Fruit fly (Drosophila melanogaster) S2 (cell line): Measurements from ENCODE around the gene Or71a.

Source experiments
- CG8478 ChIP-seq: fragments of >200 bp; optimal IDR thresholded peaks from 2 replicates; lab custom pipeline; 2018
- CTCF ChIP-seq, 2 experiments: fragments of >200 bp; optimal IDR thresholded peaks; 2 replicates each; lab custom pipeline; 2018

DNA sequence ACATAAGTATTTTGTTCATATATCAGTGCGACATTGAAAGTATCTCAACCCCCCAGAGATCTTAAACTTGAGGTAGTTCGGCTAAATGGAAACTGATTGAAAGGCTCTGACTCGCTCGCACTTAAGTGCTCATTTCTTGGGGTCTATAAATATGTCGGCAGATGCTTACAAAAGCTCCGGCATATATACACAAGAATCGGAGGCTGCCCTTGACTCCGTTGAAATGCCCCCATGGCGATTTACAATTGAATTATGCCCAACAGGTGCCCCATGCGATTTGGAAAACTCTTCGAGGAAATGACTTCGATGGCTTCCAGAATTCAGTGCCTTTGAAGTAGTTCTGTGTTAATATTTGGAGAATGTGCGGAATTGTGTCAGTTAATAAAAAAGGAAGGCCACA is 4.6 kb downstream of the Or71a start:
- TF ChIP-seq CG8478 (lab: Kevin White, UChicago) = no peak
- TF ChIP-seq CTCF (optimal IDR thresholded peaks at IDR 0.05; lab: Kevin White, UChicago) = no peak
